Worm (Caenorhabditis elegans) whole organism, L2 larva: ENCODE results near the gene mrps-22.
A peak's percentile ranks its signal among the peaks of the same experiment; 100 is the strongest.

Experiments used
- C34F6.9 ChIP-seq: fragments of 150-350 bp; optimal IDR thresholded peaks from 2 replicates; lab custom pipeline; 2014; ENCODE audit warnings: missing biosample characterization, missing genetic modification characterization
- F13H6.1 ChIP-seq: sonication (generic microtip); optimal IDR thresholded peaks from 2 replicates; lab custom pipeline; 2016; ENCODE audit warnings: missing genetic modification characterization, missing compliant biosample characterization
- alr-1 ChIP-seq: fragments of 150-350 bp; optimal IDR thresholded peaks from 2 replicates; lab custom pipeline; 2014; ENCODE audit warnings: missing biosample characterization, missing genetic modification characterization
- blmp-1 ChIP-seq: sonication (generic microtip); optimal IDR thresholded peaks from 2 replicates; lab custom pipeline; 2017; ENCODE audit warnings: missing genetic modification characterization, mild to moderate bottlenecking, missing compliant biosample characterization, antibody characterized with exemption, moderate library complexity; ENCODE audit not compliant: insufficient read depth
- ceh-16 ChIP-seq: fragments of 150-350 bp; optimal IDR thresholded peaks from 2 replicates; lab custom pipeline; 2014; ENCODE audit warnings: missing biosample characterization, missing genetic modification characterization
- ceh-82 ChIP-seq: fragments of 150-350 bp; optimal IDR thresholded peaks from 2 replicates; lab custom pipeline; 2014; ENCODE audit warnings: missing biosample characterization, missing genetic modification characterization
- crh-2 ChIP-seq: sonication (generic microtip); optimal IDR thresholded peaks from 2 replicates; lab custom pipeline; 2017; ENCODE audit warnings: missing biosample characterization, missing genetic modification characterization
- egl-27 ChIP-seq: sonication (generic microtip); optimal IDR thresholded peaks from 3 replicates; lab custom pipeline; 2017; ENCODE audit warnings: missing biosample characterization, missing genetic modification reagents, missing genetic modification characterization
- elt-1 ChIP-seq: fragments of 150-350 bp; optimal IDR thresholded peaks from 2 replicates; lab custom pipeline; 2014; ENCODE audit warnings: missing biosample characterization, missing genetic modification characterization
- elt-3 ChIP-seq: sonication (generic microtip); optimal IDR thresholded peaks from 2 replicates; lab custom pipeline; 2017; ENCODE audit warnings: missing biosample characterization, missing genetic modification characterization
- gmeb-1 ChIP-seq: fragments of 150-350 bp; optimal IDR thresholded peaks from 2 replicates; lab custom pipeline; 2014; ENCODE audit warnings: missing biosample characterization, missing genetic modification characterization
- lin-11 ChIP-seq: fragments of 150-350 bp; sonication (generic microtip); optimal IDR thresholded peaks from 2 replicates; lab custom pipeline; 2014; ENCODE audit warnings: missing biosample characterization, missing genetic modification characterization, inconsistent platforms, mixed read lengths
- lin-13 ChIP-seq: fragments of 150-350 bp; optimal IDR thresholded peaks from 2 replicates; lab custom pipeline; 2014; ENCODE audit warnings: missing biosample characterization, missing genetic modification reagents, missing genetic modification characterization
- lin-39 ChIP-seq: fragments of 150-350 bp; optimal IDR thresholded peaks from 2 replicates; lab custom pipeline; 2014; ENCODE audit warnings: missing biosample characterization, missing genetic modification reagents, missing genetic modification characterization
- lsy-2 ChIP-seq, 2 experiments: fragments of 150-350 bp in 1 of 2; sonication (generic microtip) in 1 of 2; optimal IDR thresholded peaks; 2 replicates each; lab custom pipeline; 2014 to 2017; ENCODE audit warnings: missing biosample characterization in 2 of 2, missing genetic modification characterization in 2 of 2
- mab-5 ChIP-seq: fragments of 150-350 bp; optimal IDR thresholded peaks from 2 replicates; lab custom pipeline; 2014; ENCODE audit warnings: missing biosample characterization, missing genetic modification characterization
- mbf-1 ChIP-seq: sonication (generic microtip); optimal IDR thresholded peaks from 2 replicates; lab custom pipeline; 2017; ENCODE audit warnings: missing biosample characterization, missing genetic modification characterization
- mdl-1 ChIP-seq, 2 experiments: fragments of 150-350 bp in 1 of 2; sonication (generic microtip) in 1 of 2; optimal IDR thresholded peaks; 2 replicates each; lab custom pipeline; 2017; ENCODE audit warnings: missing biosample characterization in 2 of 2, missing genetic modification characterization in 2 of 2
- nhr-10 ChIP-seq: sonication (generic microtip); optimal IDR thresholded peaks from 2 replicates; lab custom pipeline; 2017; ENCODE audit warnings: missing biosample characterization, missing genetic modification characterization
- nhr-11 ChIP-seq: fragments of 150-350 bp; optimal IDR thresholded peaks from 2 replicates; lab custom pipeline; 2014; ENCODE audit warnings: missing biosample characterization, missing genetic modification characterization
- nhr-12 ChIP-seq: fragments of 150-350 bp; optimal IDR thresholded peaks from 2 replicates; lab custom pipeline; 2014; ENCODE audit warnings: missing biosample characterization, missing genetic modification characterization
- nhr-129 ChIP-seq: fragments of 150-350 bp; optimal IDR thresholded peaks from 2 replicates; lab custom pipeline; 2014; ENCODE audit warnings: missing biosample characterization, missing genetic modification characterization
- nhr-21 ChIP-seq: fragments of 150-350 bp; optimal IDR thresholded peaks from 2 replicates; lab custom pipeline; 2014; ENCODE audit warnings: missing biosample characterization, missing genetic modification characterization
- nhr-237 ChIP-seq: fragments of 150-350 bp; optimal IDR thresholded peaks from 2 replicates; lab custom pipeline; 2014; ENCODE audit warnings: missing biosample characterization, missing genetic modification characterization
- nhr-25 ChIP-seq: fragments of 150-350 bp; sonication (generic microtip); optimal IDR thresholded peaks from 3 replicates; lab custom pipeline; 2014; ENCODE audit warnings: missing biosample characterization, missing genetic modification characterization
- nhr-6 ChIP-seq: fragments of 150-350 bp; optimal IDR thresholded peaks from 2 replicates; lab custom pipeline; 2014; ENCODE audit warnings: missing biosample characterization, missing genetic modification characterization
- nhr-77 ChIP-seq: fragments of 150-350 bp; optimal IDR thresholded peaks from 2 replicates; lab custom pipeline; 2014; ENCODE audit warnings: missing biosample characterization, missing genetic modification characterization
- peb-1 ChIP-seq: fragments of 150-350 bp; optimal IDR thresholded peaks from 2 replicates; lab custom pipeline; 2014; ENCODE audit warnings: missing biosample characterization, missing genetic modification characterization
- sem-4 ChIP-seq: fragments of 150-350 bp; optimal IDR thresholded peaks from 2 replicates; lab custom pipeline; 2014; ENCODE audit warnings: missing biosample characterization, missing genetic modification reagents, missing genetic modification characterization
- skn-1 ChIP-seq: sonication (generic microtip); optimal IDR thresholded peaks from 2 replicates; lab custom pipeline; 2017; ENCODE audit warnings: missing biosample characterization, missing genetic modification characterization
- sma-3 ChIP-seq: sonication (generic microtip); optimal IDR thresholded peaks from 2 replicates; lab custom pipeline; 2016; ENCODE audit warnings: missing genetic modification reagents, missing genetic modification characterization, missing compliant biosample characterization
- sma-9 ChIP-seq, 2 experiments: fragments of 150-350 bp in 1 of 2; sonication (generic microtip) in 1 of 2; optimal IDR thresholded peaks; 2 replicates each; lab custom pipeline; 2014 to 2016; ENCODE audit warnings: missing genetic modification characterization in 2 of 2, mild to moderate bottlenecking in 1 of 2, missing biosample characterization in 1 of 2, missing compliant biosample characterization in 1 of 2, missing genetic modification reagents in 1 of 2, moderate library complexity in 1 of 2
- unc-39 ChIP-seq: fragments of 150-350 bp; optimal IDR thresholded peaks from 2 replicates; lab custom pipeline; 2014; ENCODE audit warnings: missing biosample characterization, missing genetic modification characterization
- unc-55 ChIP-seq: fragments of 150-350 bp; sonication (generic microtip); optimal IDR thresholded peaks from 3 replicates; lab custom pipeline; 2014; ENCODE audit warnings: missing biosample characterization, missing genetic modification reagents, missing genetic modification characterization
- unc-62 ChIP-seq: fragments of 150-350 bp; optimal IDR thresholded peaks from 2 replicates; lab custom pipeline; 2014; ENCODE audit warnings: missing biosample characterization, missing genetic modification reagents, missing genetic modification characterization
- zag-1 ChIP-seq: fragments of 150-350 bp; optimal IDR thresholded peaks from 2 replicates; lab custom pipeline; 2014; ENCODE audit warnings: missing biosample characterization, missing genetic modification characterization

Gene mrps-22

DNA sequence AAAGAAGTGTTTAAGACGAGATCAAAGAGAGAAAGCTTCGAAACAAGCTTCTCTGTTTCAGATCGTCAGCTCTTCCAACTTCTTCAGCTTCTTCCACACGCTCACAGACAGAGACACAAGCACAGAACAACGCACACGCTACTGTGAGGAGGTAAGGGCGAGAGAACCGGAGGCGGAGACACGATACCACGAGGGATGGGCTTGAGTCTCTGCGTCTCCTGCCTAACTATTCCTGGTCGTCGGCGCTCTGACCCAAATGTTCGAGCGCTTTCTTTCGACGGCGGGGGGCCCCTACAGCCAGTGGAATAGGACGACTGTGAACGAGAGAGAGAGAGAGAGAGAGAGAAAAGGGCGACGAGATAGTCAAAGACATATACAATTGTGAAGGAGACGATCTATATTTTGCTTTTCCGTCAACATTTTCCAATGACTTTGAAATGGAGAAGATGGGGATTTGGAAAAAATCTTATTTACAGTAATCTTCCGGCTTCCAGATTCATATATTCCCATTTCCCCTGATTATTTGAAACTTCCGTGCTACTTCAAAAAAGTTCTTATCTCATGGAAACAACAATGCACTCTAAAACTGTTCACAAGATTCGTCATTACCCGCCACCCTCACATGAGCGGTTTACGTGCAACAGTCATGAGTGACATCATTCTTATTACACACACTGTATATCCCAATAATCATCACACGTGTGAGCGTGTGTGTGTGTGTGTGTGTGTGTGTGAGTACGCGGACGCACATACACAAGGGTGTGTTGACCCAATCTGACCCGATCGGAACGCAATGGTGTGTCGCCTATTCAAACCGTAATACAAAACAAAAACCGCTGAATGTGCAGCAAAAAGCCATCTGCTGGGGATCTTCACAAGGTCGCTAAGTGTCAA is 33.4 kb upstream of the mrps-22 start (continued):
- peak; percentile 86 for TF ChIP-seq lin-13
- TF ChIP-seq nhr-6 (tag; lab: Kevin White, UChicago) = peak; percentile 29
- peak; percentile 84 for TF ChIP-seq unc-55 (GFP tag; lab: Kevin White, UChicago)
- TF ChIP-seq egl-27 (tag; lab: Kevin White, UChicago) = peak; percentile 89
- TF ChIP-seq nhr-10 (tag; lab: Kevin White, UChicago) = no peak
- no peak for TF ChIP-seq elt-1 (tag; lab: Kevin White, UChicago)
- TF ChIP-seq unc-62 = no peak
- TF ChIP-seq mbf-1 = no peak
- no peak for TF ChIP-seq lin-39 (tag; lab: Kevin White, UChicago)
- TF ChIP-seq peb-1 (tag; lab: Kevin White, UChicago) = peak; percentile 58
- TF ChIP-seq unc-39 = no peak
- no peak for TF ChIP-seq skn-1 (tag; lab: Kevin White, UChicago)
- TF ChIP-seq alr-1 (tag; lab: Kevin White, UChicago) = no peak
- TF ChIP-seq sem-4 (tag; lab: Kevin White, UChicago) = peak; percentile 91
- TF ChIP-seq mab-5 = peak; percentile 82

ce11 chrII:10550173-10550572 is 32.2 kb upstream of the mrps-22 start:
- TF ChIP-seq mab-5 (no peak), lin-11 (peak; percentile 31), mdl-1 (tag; optimal IDR thresholded peaks at IDR 0.05; lab: Kevin White, UChicago) (peak in 1 of 2 experiments; percentile 19), unc-62 (no peak), nhr-129 (tag; lab: Kevin White, UChicago) (peak; percentile 44), zag-1 (peak; percentile 4), crh-2 (peak; percentile 6), sma-3 (GFP tag; lab: Kevin White, UChicago) (no peak)

- TF ChIP-seq lin-13 (no peak), nhr-12 (tag; lab: Kevin White, UChicago) (no peak), nhr-77 (tag; lab: Kevin White, UChicago) (no peak), mab-5 (no peak), nhr-129 (tag; lab: Kevin White, UChicago) (peak; percentile 4), nhr-21 (tag; lab: Kevin White, UChicago) (no peak), nhr-237 (tag; lab: Kevin White, UChicago) (no peak), elt-3 (tag; lab: Kevin White, UChicago) (no peak), sma-9 (GFP tag; optimal IDR thresholded peaks at IDR 0.05; lab: Kevin White, UChicago) (peak; percentile 27), sma-9 (tag; optimal IDR thresholded peaks at IDR 0.05; lab: Kevin White, UChicago) (no peak), unc-39 (no peak), ceh-82 (tag; lab: Kevin White, UChicago) (no peak), mdl-1 (tag; optimal IDR thresholded peaks at IDR 0.05; lab: Kevin White, UChicago) (no peak), egl-27 (tag; lab: Kevin White, UChicago) (no peak), crh-2 (no peak), C34F6.9 (tag; lab: Kevin White, UChicago) (no peak), gmeb-1 (tag; lab: Kevin White, UChicago) (no peak), lin-39 (tag; lab: Kevin White, UChicago) (no peak), ceh-16 (no peak), blmp-1 (tag; lab: Kevin White, UChicago) (no peak), F13H6.1 (tag; lab: Kevin White, UChicago) (peak; percentile 21), sma-3 (GFP tag; lab: Kevin White, UChicago) (no peak), nhr-11 (tag; lab: Kevin White, UChicago) (peak; percentile 47), lin-11 (no peak), lsy-2 (tag; optimal IDR thresholded peaks at IDR 0.05; lab: Kevin White, UChicago) (peak in 1 of 2 experiments; percentile 32), nhr-25 (peak; percentile 58)
Measured at ce11 chrII:10550872-10551647, 31.4 kb upstream of the mrps-22 start.
